Worm (Caenorhabditis elegans): ENCODE results near the gene igeg-1.
A peak's percentile ranks its signal among the peaks of the same experiment; 100 is the strongest.

The igeg-1 gene

ce11 chrIV:4526724-4527123 lies 35.7 kb upstream of the igeg-1 start:
- TF ChIP-seq mdl-1 (tag; optimal IDR thresholded peaks at IDR 0.05) (no peak), unc-62 (GFP tag; optimal IDR thresholded peaks at IDR 0.05 in 1 of 2) (peak in 1 of 2 experiments; percentile 29), unc-62 (tag; optimal IDR thresholded peaks at IDR 0.05) (no peak), lin-29 (GFP tag; IDR thresholded peaks at IDR 0.05) (no peak)

ce11 chrIV:4530170-4530569 lies 32.3 kb upstream of the igeg-1 start, which contains the start of gene ZK185.3:
TSS of gene ZK185.3 (minus strand) at chrIV:4530432.
- peak; percentile 52 for TF ChIP-seq hlh-11 (tag; optimal IDR thresholded peaks at IDR 0.05)
- TF ChIP-seq nhr-77 (tag; optimal IDR thresholded peaks at IDR 0.05) = no peak
- no peak for TF ChIP-seq mes-2 (tag; optimal IDR thresholded peaks at IDR 0.05; ENCODE audit: poor library complexity, severe bottlenecking)
- peak in 1 of 2 experiments; percentile 84 for TF ChIP-seq unc-62 (GFP tag; optimal IDR thresholded peaks at IDR 0.05 in 1 of 2)
- no peak for TF ChIP-seq unc-62 (tag; optimal IDR thresholded peaks at IDR 0.05)
- peak; percentile 94 for TF ChIP-seq pqm-1 (tag; optimal IDR thresholded peaks at IDR 0.05)
- TF ChIP-seq ctbp-1 (GFP tag; IDR thresholded peaks at IDR 0.05) = no peak
- TF ChIP-seq dmd-6 (GFP tag; IDR thresholded peaks at IDR 0.05) = peak; percentile 78
- no peak for TF ChIP-seq snpc-1.2 (GFP tag; IDR thresholded peaks at IDR 0.05)
- TF ChIP-seq mdt-29 (GFP tag; IDR thresholded peaks at IDR 0.05) = no peak
- TF ChIP-seq php-3 (GFP tag; IDR thresholded peaks at IDR 0.05) = 0 out of 2 replicates have a peak, but pooled peaks have one; percentile 38
- TF ChIP-seq nhr-28 (tag; optimal IDR thresholded peaks at IDR 0.05) = peak; percentile 82
- TF ChIP-seq nhr-11 (tag; optimal IDR thresholded peaks at IDR 0.05) = no peak

ce11 chrIV:4533025-4533424 lies 29.4 kb upstream of the igeg-1 start, which contains the start of gene ZK185.4:
TSS of gene ZK185.4 (minus strand) at chrIV:4533125.
- TF ChIP-seq egl-43 (GFP tag; IDR thresholded peaks at IDR 0.05) = no peak
- TF ChIP-seq ceh-32 (tag; optimal IDR thresholded peaks at IDR 0.05; ENCODE audit: poor library complexity) = no peak
- no peak for TF ChIP-seq ztf-7 (tag; optimal IDR thresholded peaks at IDR 0.05)
- no peak for TF ChIP-seq dmd-9 (GFP tag; IDR thresholded peaks at IDR 0.05)

ce11 chrIV:4536247-4536646 lies 26.2 kb upstream of the igeg-1 start, which contains the start of gene ZK185.2:
TSS of gene ZK185.2 (plus strand) at chrIV:4536547.
- TF ChIP-seq hlh-30 (tag; optimal IDR thresholded peaks at IDR 0.05; ENCODE audit: insufficient read depth) = no peak
- TF ChIP-seq aha-1 (tag) = peak; percentile 40
- no peak for TF ChIP-seq zip-11 (GFP tag; IDR thresholded peaks at IDR 0.05)

- TF ChIP-seq skn-1 (tag; optimal IDR thresholded peaks at IDR 0.05) (no peak), ces-1 (GFP tag; optimal IDR thresholded peaks at IDR 0.05) (no peak), zfp-2 (tag; optimal IDR thresholded peaks at IDR 0.05) (no peak), nhr-28 (tag; optimal IDR thresholded peaks at IDR 0.05) (no peak), ceh-28 (tag; optimal IDR thresholded peaks at IDR 0.05) (no peak), egl-43 (GFP tag; IDR thresholded peaks at IDR 0.05) (0 out of 2 replicates have a peak, but pooled peaks have one; percentile 49), lim-7 (GFP tag; IDR thresholded peaks at IDR 0.05) (peak; percentile 44; the same call in 1 of the 2 replicates), set-16 (GFP tag; IDR thresholded peaks at IDR 0.05) (0 out of 2 replicates have a peak, but pooled peaks have one; percentile 8), snpc-4 (tag; optimal IDR thresholded peaks at IDR 0.05) (peak; percentile 69), arid-1 (GFP tag; conservative IDR thresholded peaks at IDR 0.05) (peak; percentile 43; the same call in 1 of the 2 replicates), nhr-10 (tag; optimal IDR thresholded peaks at IDR 0.05) (no peak), pha-4 (GFP tag; IDR thresholded peaks at IDR 0.05) (0 out of 2 replicates have a peak, but pooled peaks have one; percentile 31), pha-4 (tag; optimal IDR thresholded peaks at IDR 0.05) (no peak), snpc-1.2 (GFP tag; IDR thresholded peaks at IDR 0.05) (peak; percentile 84), saeg-2 (GFP tag; IDR thresholded peaks at IDR 0.05) (no peak), Y48G9A.11 (GFP tag; IDR thresholded peaks at IDR 0.05) (0 out of 2 replicates have a peak, but pooled peaks have one; percentile 38), D1046.2 (GFP tag; IDR thresholded peaks at IDR 0.05) (0 out of 2 replicates have a peak, but pooled peaks have one; percentile 44), dmd-8 (GFP tag; IDR thresholded peaks at IDR 0.05) (0 out of 2 replicates have a peak, but pooled peaks have one; percentile 9), ceh-44 (GFP tag; IDR thresholded peaks at IDR 0.05) (0 out of 2 replicates have a peak, but pooled peaks have one; percentile 13), F49E8.2 (tag; optimal IDR thresholded peaks at IDR 0.05; ENCODE audit: borderline replicate concordance) (peak; percentile 20), vab-7 (GFP tag; IDR thresholded peaks at IDR 0.05) (0 out of 2 replicates have a peak, but pooled peaks have one; percentile 32), daf-19 (GFP tag; conservative IDR thresholded peaks at IDR 0.05) (no peak)
Measured at ce11 chrIV:4538672-4539071, 23.8 kb upstream of the igeg-1 start.

Measured in whole organism, L4 larva.